Fruit fly (Drosophila melanogaster): Measurements from ENCODE around the gene endos.

The endos gene

DNA sequence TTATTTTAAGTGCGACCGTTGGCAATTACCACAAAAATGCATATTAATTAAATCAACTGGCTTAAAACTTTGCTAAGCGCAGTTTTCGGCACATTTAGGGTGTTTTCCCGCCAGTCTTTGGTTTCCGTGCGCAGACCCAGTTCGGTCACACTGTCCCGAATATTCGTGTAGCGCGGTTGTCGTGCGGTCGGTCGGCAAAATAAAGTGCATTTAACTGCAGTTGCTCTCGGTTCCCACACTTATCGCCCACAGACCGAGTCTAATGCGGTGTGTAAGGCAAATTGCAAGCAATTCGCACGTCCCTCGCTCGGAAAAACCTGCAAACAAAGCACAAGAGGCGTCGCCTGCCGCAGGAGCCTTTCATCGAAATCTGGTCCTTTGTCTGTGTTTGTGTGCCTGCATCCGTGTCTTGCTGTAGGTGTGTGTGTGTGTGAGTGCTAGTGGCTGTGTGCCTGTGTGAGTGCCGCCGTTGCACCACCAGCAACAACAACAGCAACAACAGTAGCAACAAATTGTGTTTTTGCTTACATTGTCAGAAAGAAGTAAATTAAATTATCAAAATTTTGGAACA is 21.7 kb upstream of the endos start, which contains the start of the genes CG13484 and Frl:
Gene CG13484 (minus strand): TSS at position 7 of the 571 bp plus-strand sequence.
Gene Frl (plus strand): TSS at position 143 of the 571 bp plus-strand sequence.
- TF ChIP-seq CG17801 (GFP tag; optimal IDR thresholded peaks at IDR 0.05; ENCODE audit: partially characterized antibody), result peak; percentile 76

dm6 chr3L:14050944-14051548 is 19.5 kb upstream of the endos start, which contains the start of gene CG6833:
Gene CG6833 (plus strand): TSS chr3L:14051206.
- TF ChIP-seq CG17801 (GFP tag; optimal IDR thresholded peaks at IDR 0.05; ENCODE audit: partially characterized antibody), result no peak

dm6 chr3L:14049620-14050253 is 18.2 kb upstream of the endos start, which contains the start of gene Neurl4:
Gene Neurl4 (minus strand): TSS chr3L:14049892.
- TF ChIP-seq CG17801 (GFP tag; optimal IDR thresholded peaks at IDR 0.05; ENCODE audit: partially characterized antibody), result no peak

dm6 chr3L:14037655-14038644 is 6.4 kb upstream of the endos start:
- no peak for TF ChIP-seq CG17801 (GFP tag; optimal IDR thresholded peaks at IDR 0.05; ENCODE audit: partially characterized antibody)

DNA sequence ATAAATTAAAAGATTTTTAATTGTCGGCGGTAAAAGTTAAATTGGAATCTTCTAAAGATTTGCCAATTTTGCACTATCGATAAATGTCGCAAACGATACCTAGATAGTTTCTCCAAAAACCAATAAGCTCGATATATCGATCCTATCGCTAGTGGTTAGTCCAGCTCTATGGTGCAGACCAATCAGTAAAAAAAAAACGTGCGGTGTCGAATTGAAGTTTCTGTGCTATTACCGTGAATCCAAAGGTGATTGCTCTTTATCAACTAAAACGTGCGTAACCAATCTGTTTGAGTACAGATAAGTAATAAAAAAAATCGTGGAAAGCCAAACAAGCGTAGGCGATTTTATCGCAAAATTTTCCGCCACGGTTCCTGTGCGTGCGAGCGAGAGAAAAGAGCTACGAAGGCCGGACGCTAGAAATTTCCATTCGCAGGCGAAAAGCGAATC is 5.4 kb upstream of the endos start, which contains the start of gene Hsp110:
Gene Hsp110 (plus strand): TSS at position 153 of the 447 bp plus-strand sequence.
- peak; percentile 66 for TF ChIP-seq CG17801 (GFP tag; optimal IDR thresholded peaks at IDR 0.05; ENCODE audit: partially characterized antibody)

dm6 chr3L:14034476-14034875 is 3.0 kb upstream of the endos start, which contains the start of gene CG6661:
Gene CG6661 (plus strand): TSS chr3L:14034776.
- TF ChIP-seq CG17801 (GFP tag; optimal IDR thresholded peaks at IDR 0.05; ENCODE audit: partially characterized antibody), result no peak

- TF ChIP-seq CG17801 (GFP tag; optimal IDR thresholded peaks at IDR 0.05; ENCODE audit: partially characterized antibody), result peak; percentile 11
Measured at dm6 chr3L:14028485-14029384, 2.8 kb downstream of the endos start, which contains the start of gene Ptip. Gene Ptip (minus strand): TSS chr3L:14029121.

- no peak for TF ChIP-seq CG17801 (GFP tag; optimal IDR thresholded peaks at IDR 0.05; ENCODE audit: partially characterized antibody)
Measured at dm6 chr3L:14027549-14027948, 4.0 kb downstream of the endos start.

- no peak for TF ChIP-seq CG17801 (GFP tag; optimal IDR thresholded peaks at IDR 0.05; ENCODE audit: partially characterized antibody)
Measured at dm6 chr3L:14025736-14026135, 5.8 kb downstream of the endos start.

- peak; percentile 42 for TF ChIP-seq CG17801 (GFP tag; optimal IDR thresholded peaks at IDR 0.05; ENCODE audit: partially characterized antibody)
Measured at dm6 chr3L:14006704-14007126, 24.8 kb downstream of the endos start.

DNA sequence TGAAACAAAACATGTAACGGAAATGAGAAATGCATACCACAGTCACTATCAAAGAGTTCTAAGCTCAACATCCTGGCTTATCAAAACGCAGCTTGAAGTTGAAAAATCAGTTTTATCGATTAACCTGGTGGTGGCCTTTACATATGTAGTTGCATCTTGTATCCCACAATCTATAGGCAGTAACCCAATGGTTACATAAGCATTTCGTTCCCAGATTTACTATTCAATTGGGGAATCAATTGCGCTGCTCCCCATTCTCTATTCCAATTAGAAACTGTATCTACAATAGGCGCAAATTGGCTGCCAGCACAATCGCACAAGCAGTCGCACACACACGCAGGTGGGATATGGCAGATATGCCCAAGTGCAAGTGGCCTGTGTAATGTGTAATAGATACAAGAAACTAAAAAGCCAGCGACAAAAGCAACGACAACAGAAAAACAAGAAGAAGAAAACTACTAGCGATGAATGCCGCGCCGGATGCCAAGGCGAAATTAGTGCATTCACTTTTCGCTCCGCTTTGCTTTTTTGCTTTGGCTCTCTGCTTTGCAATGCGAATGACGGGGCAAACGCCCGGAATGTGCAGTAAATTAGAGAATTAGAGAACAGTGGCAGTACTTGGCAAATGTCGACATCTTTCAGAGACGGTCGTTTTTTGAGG is 25.7 kb downstream of the endos start:
- TF ChIP-seq CG17801 (GFP tag; optimal IDR thresholded peaks at IDR 0.05; ENCODE audit: partially characterized antibody), result peak; percentile 28

DNA sequence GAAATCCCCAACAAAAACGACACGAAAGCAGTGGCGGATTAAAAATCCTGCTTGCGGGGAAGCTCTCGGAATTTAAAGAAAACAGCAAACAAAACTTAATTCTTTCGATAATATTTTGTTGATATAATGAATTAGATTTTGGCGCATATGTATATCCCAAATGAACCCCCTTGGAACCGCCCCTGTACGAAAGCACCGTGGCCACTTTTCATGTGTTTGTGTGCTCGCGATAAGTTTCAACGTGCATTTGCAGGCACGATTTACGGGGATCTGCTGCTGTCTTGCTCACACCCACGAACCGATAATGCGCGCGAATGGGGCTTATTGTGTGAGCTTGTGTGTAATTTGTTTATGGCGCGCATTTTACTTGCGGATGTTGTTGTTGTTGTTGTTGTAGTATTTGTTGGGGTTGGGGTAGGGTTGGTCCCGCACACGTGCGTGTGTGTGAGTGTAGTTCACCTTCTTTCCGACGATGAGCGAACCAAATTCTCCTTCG is 26.5 kb downstream of the endos start:
- peak; percentile 95 for TF ChIP-seq CG17801 (GFP tag; optimal IDR thresholded peaks at IDR 0.05; ENCODE audit: partially characterized antibody)

dm6 chr3L:14004041-14004407 is 27.5 kb downstream of the endos start:
- no peak for TF ChIP-seq CG17801 (GFP tag; optimal IDR thresholded peaks at IDR 0.05; ENCODE audit: partially characterized antibody)
